Fruit fly (Drosophila melanogaster): ENCODE results near the gene CG42724.

CG42724 gene

DNA sequence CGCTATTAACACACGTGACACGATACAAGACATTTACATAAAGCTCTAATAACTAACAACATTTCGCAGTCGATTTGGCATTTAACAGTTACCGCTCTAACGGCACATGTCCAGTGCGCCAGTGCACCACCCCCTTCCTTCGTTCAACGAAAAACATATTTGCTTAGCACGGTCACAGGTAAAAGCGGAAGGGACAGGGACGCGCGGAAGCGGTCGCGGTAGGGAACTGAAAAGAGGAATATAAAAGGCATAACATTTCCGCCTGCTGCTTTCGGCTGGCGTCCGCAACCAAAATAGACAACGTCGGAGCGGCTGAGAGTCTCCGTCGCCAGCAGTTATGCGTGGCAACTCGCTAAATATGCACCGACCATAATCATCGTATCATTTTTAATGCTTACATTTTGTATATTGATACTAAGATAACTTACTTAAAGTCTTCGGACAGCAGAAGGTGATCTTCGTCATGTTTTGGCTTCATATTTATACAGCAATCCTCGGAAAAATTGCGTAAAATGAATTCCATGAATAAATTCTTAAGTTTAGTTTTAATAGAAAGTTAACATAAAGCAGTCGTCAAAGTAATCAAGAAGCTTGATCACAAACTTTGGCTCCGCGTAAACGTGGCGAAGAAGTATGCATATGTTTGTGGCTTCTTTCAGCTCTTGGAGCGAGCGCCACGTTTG lies 16.3 kb downstream of the CG42724 start (continued):
- TF ChIP-seq Hr39 (GFP tag; optimal IDR thresholded peaks at IDR 0.05) (peak; percentile 9), Eip75B (GFP tag; optimal IDR thresholded peaks at IDR 0.05) (peak; percentile 4), CG6163 (GFP tag; IDR thresholded peaks at IDR 0.05) (0 out of 3 replicates have a peak, but pooled peaks have one; percentile 41), CG4318 (GFP tag; optimal IDR thresholded peaks at IDR 0.05) (peak; percentile 45), CG8319 (GFP tag; optimal IDR thresholded peaks at IDR 0.05) (no peak), Hr4 (GFP tag; optimal IDR thresholded peaks at IDR 0.05) (peak; percentile 76), fkh (GFP tag; optimal IDR thresholded peaks at IDR 0.05) (peak; percentile 38), CG8119 (GFP tag; IDR thresholded peaks at IDR 0.05) (peak; percentile 69), Sox14 (GFP tag; optimal IDR thresholded peaks at IDR 0.05) (peak; percentile 34), CG10669 (GFP tag; optimal IDR thresholded peaks at IDR 0.05) (peak; percentile 39)

dm6 chr3R:6351181-6351580 lies 16.9 kb downstream of the CG42724 start:
- TF ChIP-seq CG1621 (tag; optimal IDR thresholded peaks at IDR 0.05) (peak; percentile 37), CG32006 (GFP tag; optimal IDR thresholded peaks at IDR 0.05) (peak; percentile 22), CG9139 (GFP tag; optimal IDR thresholded peaks at IDR 0.05) (peak; percentile 32), CG8119 (GFP tag; IDR thresholded peaks at IDR 0.05) (0 out of 3 replicates have a peak, but pooled peaks have one; percentile 36), dac (GFP tag; optimal IDR thresholded peaks at IDR 0.05) (no peak), fkh (GFP tag; optimal IDR thresholded peaks at IDR 0.05) (no peak), CG3919 (GFP tag; optimal IDR thresholded peaks at IDR 0.05) (peak; percentile 10), CG6808 (GFP tag; optimal IDR thresholded peaks at IDR 0.05) (no peak), CG6854 (GFP tag; optimal IDR thresholded peaks at IDR 0.05) (peak; percentile 29), Eip75B (GFP tag; optimal IDR thresholded peaks at IDR 0.05) (no peak), OdsH (GFP tag; optimal IDR thresholded peaks at IDR 0.05) (no peak), salr (GFP tag; optimal IDR thresholded peaks at IDR 0.05) (peak in 1 of 2 experiments; percentile 8), Ets96B (tag; optimal IDR thresholded peaks at IDR 0.05) (no peak), CG8632 (GFP tag; optimal IDR thresholded peaks at IDR 0.05) (no peak), Smox (GFP tag; optimal IDR thresholded peaks at IDR 0.05) (no peak), ss (GFP tag; optimal IDR thresholded peaks at IDR 0.05) (peak in 1 of 2 experiments; percentile 7), svp (GFP tag) (no peak), lz (GFP tag; optimal IDR thresholded peaks at IDR 0.05) (no peak), CG8319 (GFP tag; optimal IDR thresholded peaks at IDR 0.05) (no peak), Hr4 (GFP tag; optimal IDR thresholded peaks at IDR 0.05) (no peak), net (GFP tag; optimal IDR thresholded peaks at IDR 0.05) (no peak), Eip93F (GFP tag; optimal IDR thresholded peaks at IDR 0.05) (no peak), CG11902 (GFP tag; optimal IDR thresholded peaks at IDR 0.05) (no peak), Blimp-1 (GFP tag; optimal IDR thresholded peaks at IDR 0.05) (no peak), Ets21C (GFP tag; optimal IDR thresholded peaks at IDR 0.05) (no peak), Eip78C (GFP tag) (peak; percentile 81), Sox14 (GFP tag; optimal IDR thresholded peaks at IDR 0.05) (no peak), Sox102F (GFP tag; optimal IDR thresholded peaks at IDR 0.05) (no peak), fd59A (GFP tag; optimal IDR thresholded peaks at IDR 0.05) (no peak), pdm3 (GFP tag; optimal IDR thresholded peaks at IDR 0.05) (no peak), CG6163 (GFP tag; IDR thresholded peaks at IDR 0.05) (0 out of 3 replicates have a peak, but pooled peaks have one; percentile 10), CG11294 (GFP tag; IDR thresholded peaks at IDR 0.05) (no peak), topi (GFP tag; optimal IDR thresholded peaks at IDR 0.05) (no peak), CG31627 (GFP tag; optimal IDR thresholded peaks at IDR 0.05) (no peak), CG10631 (GFP tag; optimal IDR thresholded peaks at IDR 0.05) (no peak), Hr38 (GFP tag; optimal IDR thresholded peaks at IDR 0.05) (no peak), CG6792 (GFP tag; optimal IDR thresholded peaks at IDR 0.05) (no peak), CG34406 (GFP tag; optimal IDR thresholded peaks at IDR 0.05) (no peak), esn (GFP tag; optimal IDR thresholded peaks at IDR 0.05) (no peak), Lpt (GFP tag; optimal IDR thresholded peaks at IDR 0.05) (peak; percentile 29)
